Worm (Caenorhabditis elegans) whole organism, L1 larva: ENCODE data around the gene sre-37.
A peak's percentile ranks its signal among the peaks of the same experiment; 100 is the strongest.

Experiments
- C16A3.4 ChIP-seq: fragments of 150-350 bp; optimal IDR thresholded peaks from 2 replicates; lab custom pipeline; 2014; ENCODE audit warnings: missing biosample characterization, missing genetic modification characterization
- C34B4.2 ChIP-seq: sonication (generic microtip); optimal IDR thresholded peaks from 2 replicates; lab custom pipeline; 2017; ENCODE audit warnings: mild to moderate bottlenecking, missing genetic modification characterization, missing compliant biosample characterization
- Y116A8C.19 ChIP-seq: sonication (generic microtip); optimal IDR thresholded peaks from 2 replicates; lab custom pipeline; 2016; ENCODE audit warnings: missing compliant biosample characterization, missing genetic modification characterization, borderline replicate concordance
- alr-1 ChIP-seq: fragments of 200-800 bp; sonication (Bioruptor generic); optimal IDR thresholded peaks from 2 replicates; lab custom pipeline; 2018; ENCODE audit warnings: borderline replicate concordance, mild to moderate bottlenecking, missing genetic modification characterization, missing compliant biosample characterization
- aly-2 ChIP-seq: fragments of 150-350 bp; optimal IDR thresholded peaks from 2 replicates; lab custom pipeline; 2014; ENCODE audit warnings: missing biosample characterization, missing genetic modification characterization
- ama-1 ChIP-seq: fragments of 150-350 bp; optimal IDR thresholded peaks from 2 replicates; lab custom pipeline; 2014
- ceh-63 ChIP-seq: fragments of 200-800 bp; sonication (Bioruptor generic); optimal IDR thresholded peaks from 2 replicates; lab custom pipeline; 2018; ENCODE audit warnings: mild to moderate bottlenecking, missing genetic modification characterization, missing compliant biosample characterization
- ceh-8 ChIP-seq: fragments of 200-800 bp; sonication (Bioruptor generic); optimal IDR thresholded peaks from 2 replicates; lab custom pipeline; 2018; ENCODE audit warnings: mild to moderate bottlenecking, missing genetic modification characterization, moderate library complexity, missing compliant biosample characterization
- ceh-82 ChIP-seq, 3 experiments: fragments of 150-350 bp in 1 of 3; sonication (generic microtip) in 2 of 3; optimal IDR thresholded peaks; 2 replicates each; lab custom pipeline; 2014 to 2017; ENCODE audit warnings: missing biosample characterization in 3 of 3, missing genetic modification characterization in 3 of 3
- ceh-88 ChIP-seq: fragments of 200-800 bp; sonication (Bioruptor generic); IDR thresholded peaks from 2 replicates; pipeline ENCODE4 v1.3.6; 2022; ENCODE audit warnings: missing genetic modification characterization, missing compliant biosample characterization
- ceh-90 ChIP-seq: sonication (generic microtip); optimal IDR thresholded peaks from 2 replicates; lab custom pipeline; 2016; ENCODE audit warnings: missing genetic modification characterization, missing compliant biosample characterization
- dpl-1 ChIP-seq, 3 experiments: fragments of 150-350 bp in 2 of 3; sonication (generic microtip) in 1 of 3; optimal IDR thresholded peaks; 2 replicates each; lab custom pipeline; 2014 to 2017; ENCODE audit warnings: missing biosample characterization in 3 of 3, missing genetic modification characterization in 3 of 3, missing genetic modification reagents in 3 of 3
- efl-3 ChIP-seq: fragments of 200-800 bp; sonication (Bioruptor generic); optimal IDR thresholded peaks from 2 replicates; lab custom pipeline; 2018; ENCODE audit warnings: mild to moderate bottlenecking, missing genetic modification characterization, missing compliant biosample characterization
- egl-13 ChIP-seq: sonication (generic microtip); optimal IDR thresholded peaks from 2 replicates; lab custom pipeline; 2016; ENCODE audit warnings: missing genotype, missing genetic modification reagents, missing genetic modification characterization, missing compliant biosample characterization
- elt-2 ChIP-seq: sonication (generic microtip); optimal IDR thresholded peaks from 2 replicates; lab custom pipeline; 2016; ENCODE audit warnings: missing genetic modification characterization, mild to moderate bottlenecking, inconsistent platforms, missing compliant biosample characterization, missing genetic modification reagents
- ets-5 ChIP-seq: fragments of 200-800 bp; sonication (Bioruptor generic); IDR thresholded peaks from 2 replicates; pipeline ENCODE4 v1.3.6; 2022; ENCODE audit warnings: missing genetic modification characterization, missing compliant biosample characterization
- fkh-10 ChIP-seq: sonication (generic microtip); optimal IDR thresholded peaks from 2 replicates; lab custom pipeline; 2017; ENCODE audit warnings: missing biosample characterization, missing genetic modification reagents, missing genetic modification characterization
- fkh-4 ChIP-seq: sonication (generic microtip); optimal IDR thresholded peaks from 2 replicates; lab custom pipeline; 2016; ENCODE audit warnings: missing compliant biosample characterization, missing genetic modification characterization, borderline replicate concordance
- fos-1 ChIP-seq: fragments of 150-350 bp; optimal IDR thresholded peaks from 2 replicates; lab custom pipeline; 2014; ENCODE audit warnings: missing biosample characterization, missing genetic modification characterization
- hlh-17 ChIP-seq: fragments of 200-800 bp; sonication (Bioruptor generic); optimal IDR thresholded peaks from 2 replicates; lab custom pipeline; 2018; ENCODE audit warnings: missing genetic modification characterization, mild to moderate bottlenecking, missing compliant biosample characterization, moderate library complexity, borderline replicate concordance
- irx-1 ChIP-seq: sonication (generic microtip); optimal IDR thresholded peaks from 2 replicates; lab custom pipeline; 2016; ENCODE audit warnings: missing genetic modification characterization, missing compliant biosample characterization
- jun-1 ChIP-seq: fragments of 150-350 bp; optimal IDR thresholded peaks from 2 replicates; lab custom pipeline; 2014; ENCODE audit warnings: missing biosample characterization, missing genetic modification reagents, missing genetic modification characterization
- lin-14 ChIP-seq: fragments of 200-800 bp; sonication (Bioruptor generic); optimal IDR thresholded peaks from 2 replicates; lab custom pipeline; 2018; ENCODE audit warnings: mild to moderate bottlenecking, missing genetic modification characterization, moderate library complexity, missing compliant biosample characterization
- lin-15B ChIP-seq: fragments of 150-350 bp; sonication (generic microtip); optimal IDR thresholded peaks from 3 replicates; lab custom pipeline; 2014; ENCODE audit warnings: missing biosample characterization, missing genetic modification characterization
- lin-35 ChIP-seq, 2 experiments: fragments of 150-350 bp; optimal IDR thresholded peaks; 2 replicates each; lab custom pipeline; 2014; ENCODE audit warnings: missing biosample characterization in 2 of 2, missing genetic modification characterization in 2 of 2, missing genetic modification reagents in 2 of 2
- lin-39 ChIP-seq: fragments of 150-350 bp; optimal IDR thresholded peaks from 2 replicates; lab custom pipeline; 2014; ENCODE audit warnings: missing biosample characterization, missing genetic modification reagents, missing genetic modification characterization
- lir-3 ChIP-seq: sonication (generic microtip); optimal IDR thresholded peaks from 2 replicates; lab custom pipeline; 2016; ENCODE audit warnings: mild to moderate bottlenecking, missing genetic modification characterization, moderate library complexity, missing compliant biosample characterization; ENCODE audit not compliant: poor library complexity
- mab-9 ChIP-seq: fragments of 200-800 bp; sonication (Bioruptor generic); IDR thresholded peaks from 2 replicates; pipeline ENCODE4 v1.3.6; 2022; ENCODE audit warnings: missing genetic modification reagents, missing genetic modification characterization, missing compliant biosample characterization
- mef-2 ChIP-seq: fragments of 150-350 bp; optimal IDR thresholded peaks from 2 replicates; lab custom pipeline; 2014; ENCODE audit warnings: missing biosample characterization, missing genetic modification characterization
- mep-1 ChIP-seq: fragments of 150-350 bp; optimal IDR thresholded peaks from 2 replicates; lab custom pipeline; 2014; ENCODE audit warnings: missing biosample characterization, missing genetic modification characterization
- nhr-11 ChIP-seq: fragments of 150-350 bp; optimal IDR thresholded peaks from 2 replicates; lab custom pipeline; 2014; ENCODE audit warnings: missing biosample characterization, missing genetic modification characterization
- nhr-12 ChIP-seq: sonication (generic microtip); optimal IDR thresholded peaks from 2 replicates; lab custom pipeline; 2017; ENCODE audit warnings: missing biosample characterization, missing genetic modification characterization
- nhr-20 ChIP-seq: sonication (generic microtip); optimal IDR thresholded peaks from 2 replicates; lab custom pipeline; 2016; ENCODE audit warnings: mild to moderate bottlenecking, missing genetic modification characterization, missing compliant biosample characterization
- nhr-237 ChIP-seq: fragments of 150-350 bp; optimal IDR thresholded peaks from 2 replicates; lab custom pipeline; 2014; ENCODE audit warnings: missing biosample characterization, missing genetic modification characterization
- nhr-47 ChIP-seq: sonication (generic microtip); optimal IDR thresholded peaks from 2 replicates; lab custom pipeline; 2016; ENCODE audit warnings: mild to moderate bottlenecking, missing genetic modification characterization, moderate library complexity, missing compliant biosample characterization
- nhr-76 ChIP-seq: sonication (generic microtip); optimal IDR thresholded peaks from 2 replicates; lab custom pipeline; 2017; ENCODE audit warnings: missing biosample characterization, missing genetic modification characterization
- nhr-84 ChIP-seq: sonication (generic microtip); optimal IDR thresholded peaks from 2 replicates; lab custom pipeline; 2017; ENCODE audit warnings: missing biosample characterization, missing genetic modification characterization
- nhr-90 ChIP-seq: sonication (generic microtip); optimal IDR thresholded peaks from 2 replicates; lab custom pipeline; 2016; ENCODE audit warnings: mild to moderate bottlenecking, missing genetic modification characterization, missing compliant biosample characterization; ENCODE audit not compliant: poor library complexity
- pag-3 ChIP-seq: sonication (generic microtip); optimal IDR thresholded peaks from 2 replicates; lab custom pipeline; 2017; ENCODE audit warnings: missing genetic modification characterization, mild to moderate bottlenecking, missing compliant biosample characterization, antibody characterized with exemption, borderline replicate concordance; ENCODE audit not compliant: insufficient read depth
- skn-1 ChIP-seq: fragments of 150-350 bp; optimal IDR thresholded peaks from 2 replicates; lab custom pipeline; 2014; ENCODE audit warnings: missing biosample characterization, missing genetic modification characterization
- snpc-4 ChIP-seq: fragments of 150-350 bp; optimal IDR thresholded peaks from 2 replicates; lab custom pipeline; 2014; ENCODE audit warnings: missing biosample characterization, missing genetic modification characterization
- snu-23 ChIP-seq: sonication (generic microtip); optimal IDR thresholded peaks from 2 replicates; lab custom pipeline; 2016; ENCODE audit warnings: missing genetic modification characterization, missing compliant biosample characterization
- sox-4 ChIP-seq: sonication (generic microtip); optimal IDR thresholded peaks from 2 replicates; lab custom pipeline; 2016; ENCODE audit warnings: missing genetic modification characterization, missing compliant biosample characterization
- sptf-1 ChIP-seq: fragments of 150-350 bp; optimal IDR thresholded peaks from 2 replicates; lab custom pipeline; 2014; ENCODE audit warnings: missing biosample characterization, missing genetic modification characterization
- sup-37 ChIP-seq: fragments of 200-800 bp; sonication (Bioruptor generic); optimal IDR thresholded peaks from 2 replicates; lab custom pipeline; 2018; ENCODE audit warnings: mild to moderate bottlenecking, missing genetic modification characterization, missing compliant biosample characterization
- swsn-7 ChIP-seq: sonication (generic microtip); optimal IDR thresholded peaks from 2 replicates; lab custom pipeline; 2016; ENCODE audit warnings: missing genetic modification characterization, missing compliant biosample characterization
- tbx-2 ChIP-seq: sonication (generic microtip); optimal IDR thresholded peaks from 2 replicates; lab custom pipeline; 2016; ENCODE audit warnings: missing genetic modification characterization, missing compliant biosample characterization
- tlp-1 ChIP-seq: fragments of 150-350 bp; optimal IDR thresholded peaks from 2 replicates; lab custom pipeline; 2014; ENCODE audit warnings: missing biosample characterization, missing genetic modification characterization
- unc-62 ChIP-seq: fragments of 150-350 bp; optimal IDR thresholded peaks from 2 replicates; lab custom pipeline; 2014; ENCODE audit warnings: missing biosample characterization, missing genetic modification reagents, missing genetic modification characterization
- unc-98 ChIP-seq: fragments of 200-800 bp; sonication (Bioruptor generic); IDR thresholded peaks from 2 replicates; pipeline ENCODE4 v1.3.6; 2022; ENCODE audit warnings: missing genetic modification characterization, missing compliant biosample characterization
- xbp-1 ChIP-seq: sonication (generic microtip); optimal IDR thresholded peaks from 2 replicates; lab custom pipeline; 2016; ENCODE audit warnings: missing genetic modification characterization, missing compliant biosample characterization
- zag-1 ChIP-seq: fragments of 150-350 bp; optimal IDR thresholded peaks from 2 replicates; lab custom pipeline; 2014; ENCODE audit warnings: missing biosample characterization, missing genetic modification characterization
- ztf-11 ChIP-seq, 2 experiments: sonication (generic microtip); optimal IDR thresholded peaks; 2 replicates each; lab custom pipeline; 2016 to 2017; ENCODE audit warnings: missing genetic modification characterization in 2 of 2, missing biosample characterization in 1 of 2, missing compliant biosample characterization in 1 of 2

The sre-37 gene

DNA sequence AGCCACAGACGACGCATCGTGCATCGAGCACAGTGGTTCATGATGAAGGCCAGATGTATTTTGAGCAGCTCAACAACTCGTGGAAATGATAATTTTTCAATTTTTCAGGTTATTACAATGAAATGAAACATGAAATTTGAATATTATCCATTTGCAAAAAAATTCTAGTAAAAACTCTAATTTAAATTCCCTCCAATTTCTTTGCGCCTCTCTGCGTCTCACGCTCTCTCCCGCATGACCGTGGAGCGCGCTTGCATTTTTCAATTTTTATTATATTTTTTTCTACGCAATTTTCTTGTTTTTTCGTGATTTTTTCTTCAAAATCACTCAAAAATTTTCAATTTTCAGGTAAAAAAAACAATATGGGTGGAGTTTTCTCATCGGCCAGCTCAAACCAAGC is 6.2 kb upstream of the sre-37 start, which contains the start of gene tag-281:
TSS of gene tag-281 (plus strand) at position 340 of the 400 bp plus-strand sequence.
- TF ChIP-seq lir-3 (tag; lab: Kevin White, UChicago) (peak; percentile 57), efl-3 (GFP tag; lab: Kevin White, UChicago) (no peak), nhr-90 (tag; lab: Kevin White, UChicago) (peak; percentile 90), ceh-88 (GFP tag; lab: Robert Waterston, UW) (peak; percentile 54; the same call in 1 of the 2 replicates), mef-2 (tag; lab: Kevin White, UChicago) (no peak), pag-3 (tag; lab: Kevin White, UChicago) (peak; percentile 3), fkh-4 (tag; lab: Kevin White, UChicago) (no peak), tbx-2 (peak; percentile 87), sptf-1 (tag; lab: Kevin White, UChicago) (no peak), xbp-1 (tag; lab: Kevin White, UChicago) (peak; percentile 87), tlp-1 (tag; lab: Kevin White, UChicago) (no peak), snu-23 (GFP tag; lab: Kevin White, UChicago) (peak; percentile 91), egl-13 (tag; lab: Kevin White, UChicago) (peak; percentile 72), lin-15B (tag; lab: Kevin White, UChicago) (peak; percentile 88), ama-1 (lab: Kevin White, UChicago) (no peak), ceh-90 (tag; lab: Kevin White, UChicago) (peak; percentile 20), lin-14 (GFP tag; lab: Kevin White, UChicago) (peak; percentile 89), elt-2 (peak; percentile 48), nhr-12 (tag; lab: Kevin White, UChicago) (no peak), zag-1 (tag; lab: Kevin White, UChicago) (no peak), jun-1 (tag; lab: Kevin White, UChicago) (peak; percentile 86), nhr-237 (no peak), nhr-20 (peak; percentile 89), irx-1 (peak; percentile 75), nhr-47 (tag; lab: Kevin White, UChicago) (peak; percentile 93), unc-98 (GFP tag; lab: Robert Waterston, UW) (peak; percentile 36; the same call in 1 of the 2 replicates), fkh-10 (GFP tag; lab: Kevin White, UChicago) (peak; percentile 48), ceh-82 (tag; optimal IDR thresholded peaks at IDR 0.05; lab: Kevin White, UChicago) (peak; percentile 80 to 93 (median 89)), lin-35 (GFP tag; optimal IDR thresholded peaks at IDR 0.05; lab: Kevin White, UChicago) (peak; percentile 99), sup-37 (GFP tag; lab: Kevin White, UChicago) (peak; percentile 47), fos-1 (peak; percentile 78), alr-1 (tag; lab: Kevin White, UChicago) (no peak), mep-1 (tag; lab: Kevin White, UChicago) (peak; percentile 91), hlh-17 (GFP tag; lab: Kevin White, UChicago) (no peak), skn-1 (peak; percentile 84), Y116A8C.19 (tag; lab: Kevin White, UChicago) (no peak), swsn-7 (tag; lab: Kevin White, UChicago) (peak; percentile 87), mab-9 (GFP tag; lab: Robert Waterston, UW) (peak; percentile 54; the same call in 1 of the 2 replicates), aly-2 (tag; lab: Kevin White, UChicago) (peak; percentile 56), unc-62 (GFP tag; lab: Kevin White, UChicago) (no peak), nhr-84 (no peak), ets-5 (no peak), ceh-63 (GFP tag; lab: Kevin White, UChicago) (no peak), nhr-76 (tag; lab: Kevin White, UChicago) (no peak), lin-39 (peak; percentile 84), ztf-11 (tag; optimal IDR thresholded peaks at IDR 0.05; lab: Kevin White, UChicago) (peak in 1 of 2 experiments; percentile 28), ceh-8 (GFP tag; lab: Kevin White, UChicago) (peak; percentile 62), C34B4.2 (tag; lab: Kevin White, UChicago) (no peak), snpc-4 (tag; lab: Kevin White, UChicago) (peak; percentile 85), dpl-1 (GFP tag; optimal IDR thresholded peaks at IDR 0.05; lab: Kevin White, UChicago) (peak; percentile 98 to 99 (median 98)), sox-4 (tag; lab: Kevin White, UChicago) (peak; percentile 45), nhr-11 (tag; lab: Kevin White, UChicago) (peak; percentile 71), C16A3.4 (peak; percentile 69)
